Fruit fly (Drosophila melanogaster) whole organism, prepupa: ENCODE data around the gene CG1999.

ENCODE experiments used
- Blimp-1 ChIP-seq: fragments of 200-800 bp; sonication (Bioruptor generic); optimal IDR thresholded peaks from 3 replicates; lab custom pipeline; 2017; ENCODE audit warnings: missing biosample characterization, missing genetic modification characterization, mild to moderate bottlenecking, moderate library complexity, missing genetic modification reagents
- CG10631 ChIP-seq: fragments of 200-800 bp; sonication (Bioruptor generic); optimal IDR thresholded peaks from 2 replicates; lab custom pipeline; 2016; ENCODE audit warnings: missing biosample characterization, missing genetic modification characterization
- CG10669 ChIP-seq: fragments of 200-800 bp; sonication (Bioruptor generic); optimal IDR thresholded peaks from 3 replicates; lab custom pipeline; 2018; ENCODE audit warnings: missing biosample characterization, mild to moderate bottlenecking, missing genetic modification characterization, moderate library complexity
- CG11294 ChIP-seq: fragments of 200-800 bp; sonication (Bioruptor generic); IDR thresholded peaks from 2 replicates; pipeline ENCODE4 v1.3.6; 2022; ENCODE audit warnings: missing biosample characterization, missing genetic modification characterization
- CG11762 ChIP-seq: fragments of 200-800 bp; sonication (Bioruptor generic); optimal IDR thresholded peaks from 3 replicates; lab custom pipeline; 2016; ENCODE audit warnings: missing biosample characterization, missing genetic modification characterization; ENCODE audit not compliant: insufficient read depth
- CG15336 ChIP-seq: fragments of 200-800 bp; sonication (Bioruptor generic); IDR thresholded peaks from 2 replicates; pipeline ENCODE4 v1.3.6; 2022; ENCODE audit warnings: missing biosample characterization, missing genetic modification characterization
- CG31627 ChIP-seq: fragments of 200-800 bp; sonication (Bioruptor generic); optimal IDR thresholded peaks from 3 replicates; lab custom pipeline; 2016; ENCODE audit warnings: missing biosample characterization, missing genetic modification characterization
- CG32006 ChIP-seq: fragments of 200-800 bp; sonication (Bioruptor generic); optimal IDR thresholded peaks from 3 replicates; lab custom pipeline; 2017; ENCODE audit warnings: missing biosample characterization, mild to moderate bottlenecking, missing genetic modification characterization
- CG34406 ChIP-seq: fragments of 200-800 bp; sonication (Bioruptor generic); optimal IDR thresholded peaks from 3 replicates; lab custom pipeline; 2016; ENCODE audit warnings: missing biosample characterization, missing genetic modification characterization
- CG4318 ChIP-seq: fragments of 200-800 bp; sonication (Bioruptor generic); optimal IDR thresholded peaks from 3 replicates; lab custom pipeline; 2017; ENCODE audit warnings: missing biosample characterization, mild to moderate bottlenecking, missing genetic modification characterization
- CG6163 ChIP-seq: fragments of 200-800 bp; sonication (Bioruptor generic); IDR thresholded peaks from 3 replicates; pipeline ENCODE4 v1.3.6; 2022; ENCODE audit warnings: missing biosample characterization, missing genetic modification characterization
- CG6276 ChIP-seq: fragments of 200-800 bp; sonication (Bioruptor generic); optimal IDR thresholded peaks from 2 replicates; lab custom pipeline; 2017; ENCODE audit warnings: missing biosample characterization, mild to moderate bottlenecking, missing genetic modification characterization
- CG6792 ChIP-seq: fragments of 200-800 bp; sonication (Bioruptor generic); optimal IDR thresholded peaks from 3 replicates; lab custom pipeline; 2016; ENCODE audit warnings: missing biosample characterization, missing genetic modification characterization
- CG8119 ChIP-seq: fragments of 200-800 bp; sonication (Bioruptor generic); IDR thresholded peaks from 3 replicates; pipeline ENCODE4 v1.3.6; 2022; ENCODE audit warnings: missing biosample characterization, missing genetic modification characterization
- CG8319 ChIP-seq: fragments of 200-800 bp; sonication (Bioruptor generic); optimal IDR thresholded peaks from 3 replicates; lab custom pipeline; 2016; ENCODE audit warnings: missing biosample characterization, missing genetic modification characterization
- CG8632 ChIP-seq: fragments of 200-800 bp; sonication (Bioruptor generic); optimal IDR thresholded peaks from 3 replicates; lab custom pipeline; 2016; ENCODE audit warnings: missing biosample characterization, missing genetic modification characterization
- Eip78C ChIP-seq: fragments of 200-800 bp; sonication (Bioruptor generic); peaks from one replicate; lab custom pipeline; 2016; ENCODE audit warnings: missing biosample characterization, missing genetic modification characterization
- Eip93F ChIP-seq: fragments of 200-800 bp; sonication (Bioruptor generic); optimal IDR thresholded peaks from 2 replicates; lab custom pipeline; 2016; ENCODE audit warnings: missing biosample characterization, mild to moderate bottlenecking, missing genetic modification characterization
- Ets21C ChIP-seq: fragments of 200-800 bp; sonication (Bioruptor generic); optimal IDR thresholded peaks from 3 replicates; lab custom pipeline; 2016; ENCODE audit warnings: missing biosample characterization, missing genetic modification characterization
- Gug ChIP-seq: fragments of 200-800 bp; sonication (Bioruptor generic); IDR thresholded peaks from 2 replicates; pipeline ENCODE4 v1.3.6; 2022; ENCODE audit warnings: missing biosample characterization, missing genetic modification characterization
- Hr4 ChIP-seq: fragments of 200-800 bp; sonication (Bioruptor generic); optimal IDR thresholded peaks from 3 replicates; lab custom pipeline; 2016; ENCODE audit warnings: missing biosample characterization, missing genetic modification characterization
- Lpt ChIP-seq: fragments of 200-800 bp; sonication (Bioruptor generic); optimal IDR thresholded peaks from 3 replicates; lab custom pipeline; 2016; ENCODE audit warnings: missing biosample characterization, missing genetic modification characterization
- OdsH ChIP-seq: fragments of 200-800 bp; sonication (Bioruptor generic); optimal IDR thresholded peaks from 3 replicates; lab custom pipeline; 2016; ENCODE audit warnings: missing biosample characterization, missing genetic modification characterization
- Smox ChIP-seq: fragments of 200-800 bp; sonication (Bioruptor generic); optimal IDR thresholded peaks from 3 replicates; lab custom pipeline; 2016; ENCODE audit warnings: missing biosample characterization, missing genetic modification characterization
- acj6 ChIP-seq: fragments of 200-800 bp; sonication (Bioruptor generic); optimal IDR thresholded peaks from 3 replicates; lab custom pipeline; 2016; ENCODE audit warnings: missing biosample characterization, missing genetic modification characterization
- cyc ChIP-seq: fragments of 200-800 bp; sonication (Bioruptor generic); optimal IDR thresholded peaks from 3 replicates; lab custom pipeline; 2016; ENCODE audit warnings: missing biosample characterization, missing genetic modification characterization
- eg ChIP-seq: fragments of 200-800 bp; sonication (Bioruptor generic); IDR thresholded peaks from 3 replicates; pipeline ENCODE4 v1.3.6; 2022; ENCODE audit warnings: missing biosample characterization, missing genetic modification characterization
- esn ChIP-seq: fragments of 200-800 bp; sonication (Bioruptor generic); optimal IDR thresholded peaks from 2 replicates; lab custom pipeline; 2016; ENCODE audit warnings: missing biosample characterization, mild to moderate bottlenecking, missing genetic modification characterization, moderate library complexity
- fd59A ChIP-seq: fragments of 200-800 bp; sonication (Bioruptor generic); optimal IDR thresholded peaks from 2 replicates; lab custom pipeline; 2017; ENCODE audit warnings: missing biosample characterization, mild to moderate bottlenecking, missing genetic modification characterization, missing genetic modification reagents
- fd85E ChIP-seq: fragments of 200-800 bp; sonication (Bioruptor generic); optimal IDR thresholded peaks from 3 replicates; lab custom pipeline; 2016; ENCODE audit warnings: missing biosample characterization, missing genetic modification characterization
- net ChIP-seq: fragments of 200-800 bp; sonication (Bioruptor generic); optimal IDR thresholded peaks from 3 replicates; lab custom pipeline; 2016; ENCODE audit warnings: missing biosample characterization, missing genetic modification characterization
- pdm3 ChIP-seq: fragments of 200-800 bp; sonication (Bioruptor generic); optimal IDR thresholded peaks from 3 replicates; lab custom pipeline; 2016; ENCODE audit warnings: missing biosample characterization, missing genetic modification characterization
- salr ChIP-seq, 2 experiments: fragments of 200-800 bp; sonication (Bioruptor generic); optimal IDR thresholded peaks; 3 replicates each; lab custom pipeline; 2016 to 2018; ENCODE audit warnings: missing biosample characterization in 2 of 2, missing genetic modification characterization in 2 of 2, mild to moderate bottlenecking in 1 of 2
- ss ChIP-seq, 2 experiments: fragments of 200-800 bp; sonication (Bioruptor generic); optimal IDR thresholded peaks; 2 replicates in 1 of 2; 3 replicates in 1 of 2; lab custom pipeline; 2017 to 2018; ENCODE audit warnings: mild to moderate bottlenecking in 2 of 2, missing biosample characterization in 2 of 2, missing genetic modification characterization in 2 of 2, moderate library complexity in 1 of 2
- svp ChIP-seq: fragments of 200-800 bp; sonication (Bioruptor generic); peaks from one replicate; lab custom pipeline; 2016; ENCODE audit warnings: missing biosample characterization, missing genetic modification characterization

The CG1999 gene

dm6 chrX:7358496-7358895, at the start of gene CG1999:
Gene CG1999, plus strand, starts transcription at chrX:7358796.
- TF ChIP-seq Blimp-1 (GFP tag; lab: Kevin White, UChicago), result no peak
- no peak for TF ChIP-seq CG4318 (GFP tag; lab: Kevin White, UChicago)
- TF ChIP-seq CG32006 (GFP tag; lab: Kevin White, UChicago), result no peak
- no peak for TF ChIP-seq CG6792 (GFP tag; lab: Kevin White, UChicago)
- TF ChIP-seq CG10669 (GFP tag; lab: Kevin White, UChicago), result no peak
- no peak for TF ChIP-seq fd59A
- TF ChIP-seq Smox (GFP tag; lab: Kevin White, UChicago), result no peak
- TF ChIP-seq Eip93F (GFP tag; lab: Kevin White, UChicago), result no peak
- TF ChIP-seq Gug (GFP tag; lab: Robert Waterston, UW), result no peak
- no peak for TF ChIP-seq ss (GFP tag; optimal IDR thresholded peaks at IDR 0.05; lab: Kevin White, UChicago)
- no peak for TF ChIP-seq OdsH
- no peak for TF ChIP-seq acj6 (GFP tag; lab: Kevin White, UChicago)
- no peak for TF ChIP-seq cyc (GFP tag; lab: Kevin White, UChicago)
- no peak for TF ChIP-seq CG8319 (GFP tag; lab: Kevin White, UChicago)
- no peak for TF ChIP-seq salr (GFP tag; optimal IDR thresholded peaks at IDR 0.05; lab: Kevin White, UChicago)
- TF ChIP-seq CG31627 (GFP tag; lab: Kevin White, UChicago), result no peak
- no peak for TF ChIP-seq esn (GFP tag; lab: Kevin White, UChicago)
- TF ChIP-seq fd85E (GFP tag; lab: Kevin White, UChicago), result no peak
- TF ChIP-seq CG11762 (GFP tag; lab: Kevin White, UChicago), result no peak
- TF ChIP-seq Ets21C, result no peak

- TF ChIP-seq CG15336 (GFP tag; lab: Robert Waterston, UW) (peak; percentile 63), Eip93F (GFP tag; lab: Kevin White, UChicago) (no peak), net (GFP tag; lab: Kevin White, UChicago) (peak; percentile 21), eg (GFP tag; lab: Robert Waterston, UW) (peak; percentile 63), CG8119 (GFP tag; lab: Robert Waterston, UW) (peak; percentile 47; the same call in 2 of the 3 replicates), Gug (GFP tag; lab: Robert Waterston, UW) (0 out of 2 replicates have a peak, but pooled peaks have one; percentile 29), fd85E (GFP tag; lab: Kevin White, UChicago) (no peak), CG11294 (peak; percentile 41; the same call in 1 of the 2 replicates), Lpt (GFP tag; lab: Kevin White, UChicago) (peak; percentile 34), CG34406 (no peak), CG6163 (GFP tag; lab: Robert Waterston, UW) (peak; percentile 38; the same call in 1 of the 3 replicates), CG6276 (GFP tag; lab: Kevin White, UChicago) (peak; percentile 9), CG4318 (GFP tag; lab: Kevin White, UChicago) (no peak), Eip78C (GFP tag; lab: Kevin White, UChicago) (peak; percentile 66), pdm3 (GFP tag; lab: Kevin White, UChicago) (peak; percentile 17), CG10631 (GFP tag; lab: Kevin White, UChicago) (peak; percentile 31), CG32006 (GFP tag; lab: Kevin White, UChicago) (peak; percentile 28), salr (GFP tag; optimal IDR thresholded peaks at IDR 0.05; lab: Kevin White, UChicago) (peak in 1 of 2 experiments; percentile 36), CG8632 (GFP tag; lab: Kevin White, UChicago) (no peak), Hr4 (GFP tag; lab: Kevin White, UChicago) (peak; percentile 45), CG11762 (GFP tag; lab: Kevin White, UChicago) (no peak)
These were observed 46.2 kb upstream of the CG1999 start for dm6 chrX:7312406-7312805.

DNA sequence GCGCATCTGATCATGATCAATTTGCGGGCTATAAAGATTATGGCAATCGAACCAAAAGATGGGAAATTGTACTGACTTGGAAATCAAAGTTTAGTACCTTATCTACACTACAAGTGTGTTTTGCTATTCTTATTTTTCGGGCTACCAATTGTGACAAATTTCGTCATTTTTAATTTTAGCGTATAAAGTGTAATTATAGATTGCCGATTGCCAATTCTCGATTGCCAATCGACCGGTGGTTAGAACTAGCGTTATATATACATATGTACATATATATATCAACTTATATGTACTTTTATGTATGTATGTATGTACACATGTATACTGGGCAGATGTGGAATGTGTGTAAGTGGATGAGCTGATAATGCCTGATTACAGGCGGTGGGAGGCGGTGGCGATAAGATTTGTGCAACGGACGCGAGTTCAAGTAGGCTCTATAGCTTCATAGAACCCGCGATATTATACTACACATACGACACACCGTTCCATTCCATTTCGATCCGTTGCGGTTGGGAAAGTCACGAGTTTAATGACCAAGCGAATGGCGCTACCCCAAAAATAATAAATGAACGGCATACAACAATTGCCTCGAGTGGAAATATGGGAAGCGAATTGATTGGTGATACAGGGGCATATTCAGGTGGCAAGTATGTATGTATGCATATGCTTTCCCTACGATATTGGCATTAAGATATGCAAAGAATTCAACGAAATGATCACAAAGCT, 42.5 kb upstream of the CG1999 start:
- TF ChIP-seq OdsH, result no peak
- TF ChIP-seq Eip78C (GFP tag; lab: Kevin White, UChicago), result peak; percentile 21
- TF ChIP-seq CG34406, result no peak
- TF ChIP-seq CG11762 (GFP tag; lab: Kevin White, UChicago), result no peak
- peak; percentile 48 for TF ChIP-seq svp (GFP tag; lab: Kevin White, UChicago)
